Worm (Caenorhabditis elegans) whole organism, dauer: ENCODE results near the gene rcd-1.

Experiments used
- unc-62 ChIP-seq: sonication (generic microtip); optimal IDR thresholded peaks from 2 replicates; lab custom pipeline; 2017; ENCODE audit warnings: missing biosample characterization, missing genetic modification reagents, missing genetic modification characterization

The rcd-1 gene

DNA sequence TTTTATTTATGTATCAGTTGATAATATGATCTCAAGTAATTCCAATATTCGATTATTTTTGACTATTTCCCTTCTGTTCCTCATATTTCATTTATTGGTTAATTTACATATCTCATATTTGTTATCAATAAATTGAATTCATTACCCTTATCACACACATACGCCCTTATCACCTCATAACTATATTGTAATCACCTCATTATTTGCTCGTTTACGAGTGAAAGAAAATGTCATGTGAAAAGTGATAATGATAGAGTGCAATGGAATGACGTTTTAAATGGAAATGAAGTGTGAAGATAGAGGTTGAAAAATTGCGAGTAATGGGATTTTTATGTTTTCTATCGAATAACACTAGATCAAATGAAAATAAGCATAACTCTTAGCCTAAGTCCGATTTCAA lies 32.8 kb downstream of the rcd-1 start:
- no peak for TF ChIP-seq unc-62 (GFP tag; lab: Kevin White, UChicago)

DNA sequence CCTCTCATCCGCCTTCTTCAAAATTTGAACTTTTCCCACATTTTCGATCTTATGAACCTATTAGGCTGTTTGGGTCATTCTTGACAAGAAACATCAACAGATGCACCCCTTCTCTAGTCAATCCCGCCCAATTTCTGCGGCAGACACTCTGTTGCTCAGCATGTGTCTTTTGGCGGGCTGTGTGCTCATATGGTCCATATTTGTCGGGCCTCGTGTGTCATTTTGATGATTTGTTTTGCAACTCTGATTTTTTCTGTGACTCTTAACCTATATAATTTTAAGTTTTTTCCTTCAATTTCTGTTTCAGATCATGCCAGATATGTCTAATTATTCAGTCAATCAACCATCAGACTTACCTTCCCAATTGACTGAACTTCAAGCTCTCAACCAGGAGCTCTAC lies 33.5 kb downstream of the rcd-1 start, which contains the start of gene T24E12.13:
TSS of gene T24E12.13 (plus strand) at position 301 of the 400 bp plus-strand sequence.
- no peak for TF ChIP-seq unc-62 (GFP tag; lab: Kevin White, UChicago)

DNA sequence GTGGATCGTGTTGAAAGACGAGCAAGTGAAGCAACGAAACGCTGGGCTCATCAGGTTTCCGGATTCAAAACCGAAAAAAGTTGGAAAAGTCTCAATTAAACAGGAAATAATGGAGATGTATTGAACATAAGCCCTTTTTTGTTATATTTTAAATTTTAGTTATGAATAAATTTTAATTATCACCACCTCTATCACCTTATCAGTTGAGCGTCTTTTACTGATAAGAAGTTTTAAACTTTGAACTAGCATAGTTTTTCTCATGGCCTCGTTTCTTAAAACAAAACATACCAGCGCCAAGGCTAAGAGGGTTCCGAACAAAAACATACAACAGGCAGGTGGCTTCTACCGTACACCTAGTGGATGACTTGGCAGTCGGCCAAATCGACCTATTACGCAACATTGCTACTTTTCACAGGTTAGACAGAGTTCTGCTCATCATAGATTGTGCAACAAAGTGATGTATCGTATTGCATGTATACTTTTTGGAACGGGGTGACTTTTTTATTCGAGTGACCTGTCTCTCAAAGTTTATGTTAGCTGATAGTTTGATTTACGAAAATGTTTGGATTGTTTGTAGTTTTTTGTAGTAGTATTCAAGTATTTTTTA lies 34.8 kb downstream of the rcd-1 start:
- TF ChIP-seq unc-62 (GFP tag; lab: Kevin White, UChicago) = no peak

DNA sequence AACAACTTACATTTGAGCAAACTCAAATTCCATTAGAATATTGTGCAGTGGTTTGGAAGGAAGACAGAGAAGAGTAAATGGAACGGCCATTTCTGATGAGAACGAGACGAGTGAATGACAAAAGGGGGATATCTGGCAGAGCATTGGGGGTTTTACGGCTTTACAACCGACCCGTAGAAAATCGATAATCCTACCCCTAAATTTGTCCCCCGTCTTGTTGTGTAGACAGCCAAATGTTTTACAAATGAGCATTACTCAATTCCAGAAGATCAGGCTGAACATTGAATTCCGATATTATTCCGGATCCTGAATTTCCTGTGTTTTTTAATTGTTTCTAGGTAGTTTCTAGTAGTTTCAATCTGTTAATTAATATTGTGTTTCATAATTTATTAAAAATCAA lies 39.6 kb downstream of the rcd-1 start, which contains the start of gene fbxb-99:
TSS of gene fbxb-99 (minus strand) at position 101 of the 400 bp plus-strand sequence.
- no peak for TF ChIP-seq unc-62 (GFP tag; lab: Kevin White, UChicago)

DNA sequence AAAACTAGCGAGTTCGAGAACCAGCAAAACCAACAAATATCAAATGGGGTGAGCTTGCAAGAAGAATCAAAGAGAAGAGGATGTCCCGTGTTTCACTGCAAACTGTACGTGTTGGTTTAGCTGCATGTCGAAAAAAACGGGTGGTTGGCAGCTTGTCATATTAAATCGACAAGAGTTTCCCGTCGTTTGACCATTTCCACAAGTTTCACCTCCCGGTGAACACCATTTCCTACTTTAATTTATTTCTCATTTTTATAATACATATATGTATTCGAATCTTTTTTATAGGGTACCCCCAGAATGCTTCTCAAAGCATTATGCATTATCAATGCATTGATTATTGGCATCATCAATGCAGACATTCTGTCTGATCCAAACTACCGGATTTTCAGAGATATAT lies 41.6 kb downstream of the rcd-1 start, which contains the start of gene Y8A9A.2:
TSS of gene Y8A9A.2 (plus strand) at position 301 of the 400 bp plus-strand sequence.
- no peak for TF ChIP-seq unc-62 (GFP tag; lab: Kevin White, UChicago)

DNA sequence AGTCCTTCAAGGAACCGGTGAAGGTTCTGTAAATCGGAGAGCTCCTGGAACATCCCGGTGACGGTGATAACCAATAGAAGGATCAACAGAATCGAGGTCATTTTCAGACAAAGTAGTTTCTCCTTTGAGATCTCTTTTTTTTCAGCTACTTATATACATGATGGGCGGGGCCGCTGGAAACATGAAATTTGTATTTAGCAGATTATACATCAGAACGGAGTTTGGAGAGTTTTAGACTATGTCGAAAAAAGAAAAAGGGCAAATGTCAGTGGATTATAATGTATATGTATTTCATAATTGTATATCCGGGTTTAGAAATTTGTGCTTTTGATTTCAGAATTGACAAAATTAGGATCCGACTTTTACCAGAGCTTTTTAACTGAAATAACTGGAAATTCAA lies 49.5 kb downstream of the rcd-1 start, which contains the start of gene ins-32:
TSS of gene ins-32 (minus strand) at position 101 of the 400 bp plus-strand sequence.
- TF ChIP-seq unc-62 (GFP tag; lab: Kevin White, UChicago) = no peak

DNA sequence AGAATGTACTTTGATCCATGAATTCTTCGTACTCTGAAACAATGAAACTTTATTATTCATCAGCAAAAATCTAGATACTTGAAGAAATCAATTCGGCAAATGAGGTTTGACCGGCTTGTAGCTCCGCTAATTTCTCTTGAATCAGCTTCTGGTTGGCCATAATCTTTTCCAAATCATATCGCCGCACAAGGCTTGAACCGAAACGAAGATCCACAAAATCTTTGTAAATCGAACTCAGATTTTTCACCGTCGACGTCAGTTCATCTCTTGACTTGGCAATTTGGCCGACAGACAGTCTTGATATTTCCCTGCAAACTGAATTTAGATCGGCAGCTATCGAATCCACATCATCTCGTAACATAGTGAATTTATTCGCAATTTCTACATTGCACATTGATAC lies 51.8 kb downstream of the rcd-1 start:
- TF ChIP-seq unc-62 (GFP tag; lab: Kevin White, UChicago) = no peak

DNA sequence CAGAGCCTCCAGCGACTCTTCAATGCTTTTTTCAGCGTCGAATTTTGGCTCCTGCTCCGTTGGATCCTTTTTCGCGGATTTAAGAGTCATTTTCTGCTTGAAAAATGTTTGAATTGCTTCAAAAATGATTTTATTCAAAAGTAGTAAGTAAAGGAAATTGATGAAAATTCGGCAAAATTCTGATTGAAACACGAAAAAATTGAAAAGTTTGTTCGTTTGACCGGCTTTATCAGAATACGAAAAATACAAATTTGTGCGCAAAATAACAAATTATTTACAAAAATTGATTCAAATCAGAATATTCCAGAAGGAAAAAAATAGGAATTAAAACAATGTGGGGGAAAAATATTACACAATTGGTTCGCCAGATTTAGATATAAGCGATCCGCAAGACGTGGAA lies 53.3 kb downstream of the rcd-1 start, which contains the start of gene F54D10.4:
TSS of gene F54D10.4 (minus strand) at position 101 of the 400 bp plus-strand sequence.
- no peak for TF ChIP-seq unc-62 (GFP tag; lab: Kevin White, UChicago)
